Worm (Caenorhabditis elegans) whole organism, L3 larva: Measurements from ENCODE around the gene K02G10.15.
A peak's percentile ranks its signal among the peaks of the same experiment; 100 is the strongest.

ENCODE experiments used
- R02D3.7 ChIP-seq: fragments of 150-350 bp; optimal IDR thresholded peaks from 2 replicates; lab custom pipeline; 2014; ENCODE audit warnings: missing biosample characterization, missing genetic modification characterization
- ZK546.5 ChIP-seq: sonication (generic microtip); optimal IDR thresholded peaks from 2 replicates; lab custom pipeline; 2017; ENCODE audit warnings: missing biosample characterization, missing genetic modification characterization
- ama-1 ChIP-seq: fragments of 150-350 bp; optimal IDR thresholded peaks from 2 replicates; lab custom pipeline; 2018
- ceh-28 ChIP-seq: fragments of 150-350 bp; optimal IDR thresholded peaks from 2 replicates; lab custom pipeline; 2014; ENCODE audit warnings: missing biosample characterization, missing genetic modification reagents, missing genetic modification characterization
- ceh-82 ChIP-seq: fragments of 150-350 bp; optimal IDR thresholded peaks from 2 replicates; lab custom pipeline; 2014; ENCODE audit warnings: missing biosample characterization, missing genetic modification characterization
- egl-5 ChIP-seq: fragments of 150-350 bp; optimal IDR thresholded peaks from 2 replicates; lab custom pipeline; 2017; ENCODE audit warnings: missing biosample characterization, missing genetic modification reagents, missing genetic modification characterization, inconsistent platforms
- elt-1 ChIP-seq: fragments of 150-350 bp; optimal IDR thresholded peaks from 2 replicates; lab custom pipeline; 2014; ENCODE audit warnings: missing biosample characterization, missing genetic modification characterization
- elt-3 ChIP-seq, 3 experiments: fragments of 150-350 bp in 1 of 3; sonication (generic microtip) in 2 of 3; optimal IDR thresholded peaks; 2 replicates in 2 of 3; 4 replicates in 1 of 3; lab custom pipeline; 2014 to 2017; ENCODE audit warnings: missing biosample characterization in 3 of 3, missing genetic modification characterization in 3 of 3
- eor-1 ChIP-seq, 2 experiments: fragments of 150-350 bp; optimal IDR thresholded peaks; 2 replicates each; lab custom pipeline; 2014 to 2018; ENCODE audit warnings: missing biosample characterization in 2 of 2, missing genetic modification characterization in 2 of 2
- fkh-10 ChIP-seq: sonication (generic microtip); optimal IDR thresholded peaks from 2 replicates; lab custom pipeline; 2017; ENCODE audit warnings: missing biosample characterization, missing genetic modification reagents, missing genetic modification characterization
- fkh-2 ChIP-seq: fragments of 150-350 bp; optimal IDR thresholded peaks from 2 replicates; lab custom pipeline; 2014; ENCODE audit warnings: missing biosample characterization, missing genetic modification reagents, missing genetic modification characterization
- fos-1 ChIP-seq: fragments of 150-350 bp; optimal IDR thresholded peaks from 2 replicates; lab custom pipeline; 2014; ENCODE audit warnings: missing biosample characterization, missing genetic modification characterization
- hmg-11 ChIP-seq: sonication (generic microtip); optimal IDR thresholded peaks from 2 replicates; lab custom pipeline; 2016; ENCODE audit warnings: missing genetic modification characterization, missing compliant biosample characterization
- jun-1 ChIP-seq: fragments of 150-350 bp; optimal IDR thresholded peaks from 2 replicates; lab custom pipeline; 2014; ENCODE audit warnings: missing biosample characterization, missing genetic modification reagents, missing genetic modification characterization
- lin-15B ChIP-seq: fragments of 150-350 bp; optimal IDR thresholded peaks from 2 replicates; lab custom pipeline; 2014; ENCODE audit warnings: missing biosample characterization, missing genetic modification characterization
- lin-39 ChIP-seq: fragments of 150-350 bp; optimal IDR thresholded peaks from 2 replicates; lab custom pipeline; 2018; ENCODE audit warnings: missing biosample characterization, missing genetic modification reagents, missing genetic modification characterization
- lsy-12 ChIP-seq: sonication (generic microtip); optimal IDR thresholded peaks from 2 replicates; lab custom pipeline; 2016; ENCODE audit warnings: mild to moderate bottlenecking, missing genetic modification characterization, missing compliant biosample characterization
- mdl-1 ChIP-seq: fragments of 150-350 bp; optimal IDR thresholded peaks from 2 replicates; lab custom pipeline; 2014; ENCODE audit warnings: missing biosample characterization, missing genetic modification characterization
- nfya-1 ChIP-seq: sonication (generic microtip); optimal IDR thresholded peaks from 2 replicates; lab custom pipeline; 2017; ENCODE audit warnings: missing genetic modification characterization, mild to moderate bottlenecking, missing compliant biosample characterization, antibody characterized with exemption, moderate library complexity; ENCODE audit not compliant: insufficient read depth
- nhr-11 ChIP-seq: fragments of 150-350 bp; optimal IDR thresholded peaks from 2 replicates; lab custom pipeline; 2014; ENCODE audit warnings: missing biosample characterization, missing genetic modification characterization
- nhr-23 ChIP-seq: fragments of 150-350 bp; optimal IDR thresholded peaks from 2 replicates; lab custom pipeline; 2014; ENCODE audit warnings: missing biosample characterization, missing genetic modification reagents, missing genetic modification characterization
- nhr-237 ChIP-seq: fragments of 150-350 bp; optimal IDR thresholded peaks from 2 replicates; lab custom pipeline; 2014; ENCODE audit warnings: missing biosample characterization, missing genetic modification characterization
- nhr-25 ChIP-seq: sonication (generic microtip); optimal IDR thresholded peaks from 2 replicates; lab custom pipeline; 2017; ENCODE audit warnings: missing biosample characterization, missing genetic modification characterization
- nhr-43 ChIP-seq: sonication (generic microtip); optimal IDR thresholded peaks from 2 replicates; lab custom pipeline; 2016; ENCODE audit warnings: mild to moderate bottlenecking, missing genetic modification characterization, missing compliant biosample characterization; ENCODE audit not compliant: poor library complexity, severe bottlenecking
- nhr-67 ChIP-seq: fragments of 150-350 bp; optimal IDR thresholded peaks from 2 replicates; lab custom pipeline; 2014; ENCODE audit warnings: missing biosample characterization, missing genetic modification characterization
- nhr-76 ChIP-seq: fragments of 150-350 bp; sonication (generic microtip); optimal IDR thresholded peaks from 5 replicates; lab custom pipeline; 2014; ENCODE audit warnings: missing biosample characterization, missing genetic modification characterization
- pha-4 ChIP-seq: fragments of 150-350 bp; optimal IDR thresholded peaks from 2 replicates; lab custom pipeline; 2014; ENCODE audit warnings: missing biosample characterization, missing genetic modification reagents, missing genetic modification characterization
- pqm-1 ChIP-seq: fragments of 150-350 bp; optimal IDR thresholded peaks from 2 replicates; lab custom pipeline; 2017; ENCODE audit warnings: missing biosample characterization, missing genetic modification characterization, inconsistent platforms
- sea-2 ChIP-seq: fragments of 150-350 bp; sonication (generic microtip); optimal IDR thresholded peaks from 4 replicates; lab custom pipeline; 2014; ENCODE audit warnings: missing biosample characterization, missing genetic modification reagents, missing genetic modification characterization
- skn-1 ChIP-seq: fragments of 150-350 bp; optimal IDR thresholded peaks from 2 replicates; lab custom pipeline; 2014; ENCODE audit warnings: missing biosample characterization, missing genetic modification characterization
- snpc-4 ChIP-seq: fragments of 150-350 bp; optimal IDR thresholded peaks from 2 replicates; lab custom pipeline; 2014; ENCODE audit warnings: missing biosample characterization, missing genetic modification characterization
- tbx-2 ChIP-seq: sonication (generic microtip); optimal IDR thresholded peaks from 2 replicates; lab custom pipeline; 2016; ENCODE audit warnings: mild to moderate bottlenecking, missing genetic modification characterization, missing compliant biosample characterization
- unc-62 ChIP-seq: fragments of 150-350 bp; sonication (generic microtip); optimal IDR thresholded peaks from 4 replicates; lab custom pipeline; 2014; ENCODE audit warnings: missing biosample characterization, missing genetic modification reagents, missing genetic modification characterization
- zag-1 ChIP-seq: fragments of 150-350 bp; optimal IDR thresholded peaks from 2 replicates; lab custom pipeline; 2014; ENCODE audit warnings: missing biosample characterization, missing genetic modification characterization
- ztf-11 ChIP-seq: fragments of 150-350 bp; optimal IDR thresholded peaks from 2 replicates; lab custom pipeline; 2014; ENCODE audit warnings: missing biosample characterization, missing genetic modification characterization

K02G10.15 gene

ce11 chrX:4682616-4683015, at the start of gene K02G10.15:
Gene K02G10.15, minus strand, starts transcription at chrX:4682716.
- TF ChIP-seq egl-5 (no peak), nhr-237 (no peak), eor-1 (tag; optimal IDR thresholded peaks at IDR 0.05; lab: Kevin White, UChicago) (no peak), sea-2 (no peak), lin-39 (tag; lab: Kevin White, UChicago) (no peak), elt-3 (tag; optimal IDR thresholded peaks at IDR 0.05; lab: Kevin White, UChicago) (no peak), jun-1 (tag; lab: Kevin White, UChicago) (no peak), nhr-25 (tag; lab: Kevin White, UChicago) (no peak), fkh-10 (GFP tag; lab: Kevin White, UChicago) (no peak), nhr-76 (tag; lab: Kevin White, UChicago) (no peak), ztf-11 (no peak)

- TF ChIP-seq pqm-1 (tag; lab: Kevin White, UChicago): no peak
These were observed 44.9 kb upstream of the K02G10.15 start, which contains the start of gene acc-3 for ce11 chrX:4727388-4727787. Gene acc-3, minus strand, starts transcription at chrX:4727488.

ce11 chrX:4720603-4721529, 38.4 kb upstream of the K02G10.15 start, which contains the start of gene F55D10.4:
Gene F55D10.4, minus strand, starts transcription at chrX:4720653.
- peak; percentile 12 for TF ChIP-seq nfya-1 (tag; lab: Kevin White, UChicago)
- peak; percentile 6 for TF ChIP-seq hmg-11
- no peak for TF ChIP-seq nhr-237
- TF ChIP-seq, all 47 proteins: peak for 2

- TF ChIP-seq fkh-10 (GFP tag; lab: Kevin White, UChicago): peak; percentile 64
- TF ChIP-seq nhr-23 (tag; lab: Kevin White, UChicago): no peak
- no peak for TF ChIP-seq ama-1 (lab: Kevin White, UChicago)
- no peak for TF ChIP-seq pha-4 (tag; lab: Kevin White, UChicago)
- no peak for TF ChIP-seq fos-1 (tag; lab: Kevin White, UChicago)
These were observed 35.6 kb upstream of the K02G10.15 start for ce11 chrX:4718114-4718513.

DNA sequence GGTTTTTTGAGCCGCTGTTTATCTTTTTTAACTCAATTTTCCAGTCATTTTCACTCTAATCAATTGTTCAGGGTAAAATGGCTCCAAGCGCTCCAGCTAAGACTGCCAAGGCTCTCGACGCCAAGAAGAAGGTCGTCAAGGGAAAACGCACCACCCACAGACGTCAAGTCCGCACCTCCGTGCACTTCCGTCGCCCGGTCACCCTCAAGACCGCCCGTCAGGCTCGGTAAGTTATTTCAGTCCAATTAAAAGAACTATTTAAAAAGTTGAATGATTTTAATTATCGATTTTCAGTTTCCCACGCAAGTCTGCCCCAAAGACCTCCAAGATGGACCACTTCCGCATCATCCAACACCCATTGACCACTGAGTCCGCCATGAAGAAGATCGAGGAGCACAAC, 32.6 kb upstream of the K02G10.15 start, which contains the start of gene rpl-25.1:
Gene rpl-25.1, plus strand, starts transcription at position 72 of the 400 bp plus-strand sequence.
- TF ChIP-seq elt-3 (tag; optimal IDR thresholded peaks at IDR 0.05; lab: Kevin White, UChicago): no peak
- no peak for TF ChIP-seq lsy-12 (tag; lab: Kevin White, UChicago)
- no peak for TF ChIP-seq mdl-1
- no peak for TF ChIP-seq pqm-1 (tag; lab: Kevin White, UChicago)
- TF ChIP-seq nfya-1 (tag; lab: Kevin White, UChicago): no peak
- no peak for TF ChIP-seq ama-1 (lab: Kevin White, UChicago)
- no peak for TF ChIP-seq unc-62
- TF ChIP-seq jun-1 (tag; lab: Kevin White, UChicago): no peak
- TF ChIP-seq elt-1 (tag; lab: Kevin White, UChicago): no peak

DNA sequence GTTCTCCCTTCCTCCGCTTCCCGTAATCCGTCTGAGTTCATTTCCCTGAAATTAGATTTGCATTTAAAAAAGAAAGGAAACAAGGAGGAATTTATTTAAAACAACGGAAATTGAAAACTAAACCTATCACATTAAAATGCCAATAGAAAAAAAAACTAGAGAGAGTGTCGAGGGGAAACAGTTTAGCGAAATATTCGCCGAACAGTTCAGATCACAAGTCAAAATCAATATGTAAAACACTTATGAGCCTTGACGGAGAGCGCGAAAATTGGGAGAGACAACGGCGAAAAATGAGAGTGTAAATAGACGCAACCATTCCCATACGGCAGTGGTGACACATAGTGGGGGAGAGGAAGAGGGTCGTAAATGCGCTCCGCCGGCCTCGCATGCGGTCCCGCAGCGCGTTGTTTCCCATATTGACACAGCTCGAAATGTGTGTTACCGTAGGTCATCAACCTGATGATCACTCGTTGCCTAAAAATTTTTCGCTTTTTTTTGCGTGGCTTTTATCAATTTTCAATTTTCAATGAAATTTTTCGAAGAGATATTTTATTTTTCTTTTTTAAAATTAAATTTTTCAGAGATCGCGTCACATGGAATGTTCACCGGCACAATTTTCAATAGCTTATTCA, 29.3 kb upstream of the K02G10.15 start, which contains the start of the genes dnj-14 and glit-1:
Gene dnj-14, minus strand, starts transcription at position 51 of the 632 bp plus-strand sequence.
Gene glit-1, plus strand, starts transcription at position 582 of the 632 bp plus-strand sequence.
- TF ChIP-seq nhr-237 (no peak), ceh-28 (tag; lab: Kevin White, UChicago) (peak; percentile 75), lsy-12 (tag; lab: Kevin White, UChicago) (peak; percentile 81), unc-62 (peak; percentile 27), tbx-2 (peak; percentile 19), nhr-11 (peak; percentile 38), R02D3.7 (tag; lab: Kevin White, UChicago) (peak; percentile 49), hmg-11 (peak; percentile 98), fkh-10 (GFP tag; lab: Kevin White, UChicago) (peak; percentile 23), sea-2 (no peak), elt-3 (tag; optimal IDR thresholded peaks at IDR 0.05; lab: Kevin White, UChicago) (peak in 1 of 3 experiments; percentile 35), egl-5 (peak; percentile 96), ceh-82 (peak; percentile 59), pqm-1 (tag; lab: Kevin White, UChicago) (peak; percentile 69), ZK546.5 (tag; lab: Kevin White, UChicago) (no peak), skn-1 (tag; lab: Kevin White, UChicago) (peak; percentile 78), nhr-76 (tag; lab: Kevin White, UChicago) (no peak), lin-15B (tag; lab: Kevin White, UChicago) (peak; percentile 97), elt-1 (tag; lab: Kevin White, UChicago) (peak; percentile 19), nhr-43 (tag; lab: Kevin White, UChicago) (peak; percentile 77), ama-1 (lab: Kevin White, UChicago) (peak; percentile 28), lin-39 (tag; lab: Kevin White, UChicago) (peak; percentile 99), mdl-1 (peak; percentile 25), snpc-4 (tag; lab: Kevin White, UChicago) (peak; percentile 78), jun-1 (tag; lab: Kevin White, UChicago) (peak; percentile 92), fkh-2 (tag; lab: Kevin White, UChicago) (no peak), fos-1 (tag; lab: Kevin White, UChicago) (peak; percentile 81), nfya-1 (tag; lab: Kevin White, UChicago) (peak; percentile 97), nhr-67 (tag; lab: Kevin White, UChicago) (no peak), zag-1 (tag; lab: Kevin White, UChicago) (no peak), nhr-25 (tag; lab: Kevin White, UChicago) (peak; percentile 96), pha-4 (tag; lab: Kevin White, UChicago) (peak; percentile 100)
